Fruit fly (Drosophila melanogaster) ovary, adult (tissue): ENCODE measurements around the gene CG4658.

Experiments
- CG17801 ChIP-seq: fragments of 200-800 bp; optimal IDR thresholded peaks from 2 replicates; lab custom pipeline; 2019; ENCODE audit warnings: missing biosample characterization, mild to moderate bottlenecking, missing genetic modification characterization, moderate library complexity; ENCODE audit not compliant: partially characterized antibody

CG4658 gene

DNA sequence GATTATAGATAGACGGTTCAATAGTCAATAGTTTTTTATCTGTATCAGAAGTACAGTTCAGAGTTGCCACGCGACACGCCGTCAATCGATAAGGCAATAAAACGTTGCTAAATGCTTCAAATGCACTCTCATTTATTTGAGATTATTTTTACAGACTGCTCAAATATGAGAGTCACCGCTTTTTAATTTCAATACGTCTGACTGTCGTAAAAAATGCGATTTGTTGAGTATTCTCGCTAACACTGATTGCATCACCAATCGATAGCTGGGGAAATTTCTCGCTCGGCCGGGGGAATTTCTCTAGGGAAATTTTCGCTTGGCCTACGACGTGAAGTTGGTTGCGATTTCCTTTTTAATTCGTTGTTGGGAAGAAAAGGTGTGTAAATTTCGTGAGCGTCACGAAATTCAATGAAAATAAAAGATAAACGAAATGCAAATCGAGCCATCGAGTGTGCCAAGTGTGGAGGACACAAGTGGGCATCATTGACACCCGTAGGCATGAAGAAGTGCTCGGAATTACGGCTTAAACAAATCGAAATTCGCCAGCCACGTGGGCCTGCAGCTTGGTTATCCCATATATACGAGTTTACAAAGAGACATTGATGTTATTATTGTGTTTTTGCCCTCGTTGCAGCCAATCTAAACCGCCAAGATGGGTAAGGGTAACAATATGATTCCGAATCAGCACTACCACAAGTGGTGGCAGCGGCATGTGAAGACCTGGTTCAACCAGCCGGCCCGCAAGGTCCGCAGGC is 10.2 kb downstream of the CG4658 start, which contains the start of the genes Dref and RpL13:
TSS of gene Dref (minus strand) at position 247 of the 755 bp plus-strand sequence.
TSS of gene RpL13 (plus strand) at position 331 of the 755 bp plus-strand sequence.
- TF ChIP-seq CG17801 (GFP tag; lab: Kevin White, UChicago) = peak; percentile 93

DNA sequence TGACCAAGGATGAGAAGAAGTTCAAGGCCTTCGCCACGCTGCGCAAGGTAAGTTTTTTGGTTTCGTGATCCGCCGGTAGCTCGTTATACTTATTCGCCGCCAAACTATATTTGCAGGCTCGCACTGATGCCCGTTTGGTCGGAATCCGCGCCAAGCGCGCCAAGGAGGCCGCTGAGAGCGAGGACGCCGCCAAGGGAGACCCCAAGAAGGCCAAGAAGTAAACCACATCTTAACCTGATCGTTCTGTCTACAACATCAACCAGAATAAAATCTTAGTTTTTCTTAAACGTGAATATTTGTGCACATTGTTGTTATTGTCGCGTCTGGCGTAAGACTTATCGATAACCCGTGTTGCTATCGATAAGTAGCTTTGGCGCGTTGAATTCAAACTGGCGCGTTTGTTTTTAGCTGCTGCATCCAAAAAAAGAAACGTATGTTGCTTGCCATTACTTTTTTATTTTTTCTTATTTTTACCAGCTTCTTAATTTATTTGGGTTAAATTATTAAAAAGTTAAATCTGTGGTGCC is 11.3 kb downstream of the CG4658 start:
- no peak for TF ChIP-seq CG17801 (GFP tag; lab: Kevin White, UChicago)

DNA sequence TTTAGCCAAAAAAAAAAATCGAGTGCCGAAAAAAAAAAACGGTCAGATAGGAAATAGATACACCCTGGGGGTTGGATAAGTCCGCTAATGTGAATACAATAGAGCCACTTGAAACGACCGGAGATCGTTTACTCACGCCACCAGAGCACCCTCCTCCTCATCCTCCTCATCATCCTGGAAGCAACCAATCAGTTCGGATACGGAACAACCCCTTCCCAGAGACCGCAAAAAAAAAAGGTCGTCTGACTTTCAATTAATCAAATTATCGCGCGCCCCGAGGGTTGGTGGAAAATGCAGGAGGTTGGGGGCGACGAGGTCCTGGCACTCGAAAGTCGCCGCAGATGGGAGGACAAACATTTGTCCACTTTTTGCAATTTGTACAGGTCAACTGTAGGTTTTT is 15.7 kb downstream of the CG4658 start:
- no peak for TF ChIP-seq CG17801 (GFP tag; lab: Kevin White, UChicago)

DNA sequence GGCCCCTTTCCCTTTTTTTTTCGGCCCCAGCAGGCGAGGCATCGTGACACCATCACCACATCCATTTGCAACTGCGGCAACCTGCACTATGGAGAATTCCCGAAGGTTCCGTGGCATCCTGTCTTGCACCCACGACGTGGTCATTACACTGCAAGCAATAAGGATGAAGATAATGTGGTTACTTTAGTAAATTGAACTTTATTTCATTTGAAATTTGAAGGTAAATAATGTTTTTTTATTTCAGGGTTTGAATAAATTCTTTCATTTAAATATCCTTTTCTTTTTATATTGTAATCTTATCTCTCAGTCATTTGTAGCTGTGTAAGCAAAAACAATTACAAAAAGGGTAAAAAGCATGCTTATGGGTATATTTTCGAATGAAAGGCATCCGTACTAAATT is 24.9 kb downstream of the CG4658 start:
- no peak for TF ChIP-seq CG17801 (GFP tag; lab: Kevin White, UChicago)

DNA sequence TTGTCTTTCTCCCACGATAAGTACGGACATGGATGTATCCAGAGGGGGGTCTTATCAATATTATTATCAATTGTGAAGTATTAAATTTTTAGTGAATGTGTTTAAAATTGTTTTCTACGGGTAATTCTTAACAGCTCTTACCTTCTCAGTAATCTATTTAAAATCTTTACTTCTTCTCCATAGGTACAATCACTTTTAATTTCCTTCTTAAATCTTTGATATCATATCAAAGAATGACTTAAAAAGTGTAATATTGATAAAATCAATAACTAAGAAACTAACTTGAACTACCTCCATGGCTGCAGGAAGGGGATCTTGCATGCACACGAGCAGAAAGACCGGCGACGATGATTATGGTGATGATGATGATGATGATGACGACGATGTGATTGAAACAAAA is 25.6 kb downstream of the CG4658 start:
- TF ChIP-seq CG17801 (GFP tag; lab: Kevin White, UChicago) = no peak

DNA sequence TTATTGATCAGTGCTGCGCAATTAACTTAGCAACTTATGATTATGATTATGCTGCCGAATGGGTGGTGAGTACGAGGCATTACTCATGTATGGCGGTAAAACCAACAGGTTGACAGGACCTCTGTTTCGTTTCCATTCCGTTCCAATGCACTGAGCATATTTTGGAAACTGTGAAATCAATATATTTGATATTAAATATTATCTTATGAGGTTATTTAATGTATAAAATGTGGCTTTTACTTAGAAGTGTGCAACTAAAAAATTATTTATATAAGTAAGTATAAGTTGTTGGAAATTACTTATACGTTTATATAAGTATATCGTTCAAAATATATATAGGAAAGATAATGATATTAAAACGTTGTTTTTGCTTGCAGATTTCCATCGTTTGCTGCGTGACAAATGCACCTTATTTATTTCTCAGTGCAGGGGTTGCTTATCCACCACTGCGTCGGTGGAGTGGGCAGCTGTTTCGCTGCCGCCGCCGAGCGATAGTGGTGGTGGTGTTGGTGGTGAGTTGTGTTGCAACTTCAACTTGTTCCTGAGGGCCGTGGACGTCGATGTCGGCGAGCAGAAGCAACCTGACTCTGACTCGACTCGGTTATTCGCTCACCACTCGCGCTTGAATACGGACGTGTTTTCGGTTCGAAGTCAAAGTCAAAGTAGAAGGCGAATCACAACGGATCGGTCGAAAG is 27.3 kb downstream of the CG4658 start, which contains the start of gene bib:
TSS of gene bib (plus strand) at position 568 of the 695 bp plus-strand sequence.
- no peak for TF ChIP-seq CG17801 (GFP tag; lab: Kevin White, UChicago)

DNA sequence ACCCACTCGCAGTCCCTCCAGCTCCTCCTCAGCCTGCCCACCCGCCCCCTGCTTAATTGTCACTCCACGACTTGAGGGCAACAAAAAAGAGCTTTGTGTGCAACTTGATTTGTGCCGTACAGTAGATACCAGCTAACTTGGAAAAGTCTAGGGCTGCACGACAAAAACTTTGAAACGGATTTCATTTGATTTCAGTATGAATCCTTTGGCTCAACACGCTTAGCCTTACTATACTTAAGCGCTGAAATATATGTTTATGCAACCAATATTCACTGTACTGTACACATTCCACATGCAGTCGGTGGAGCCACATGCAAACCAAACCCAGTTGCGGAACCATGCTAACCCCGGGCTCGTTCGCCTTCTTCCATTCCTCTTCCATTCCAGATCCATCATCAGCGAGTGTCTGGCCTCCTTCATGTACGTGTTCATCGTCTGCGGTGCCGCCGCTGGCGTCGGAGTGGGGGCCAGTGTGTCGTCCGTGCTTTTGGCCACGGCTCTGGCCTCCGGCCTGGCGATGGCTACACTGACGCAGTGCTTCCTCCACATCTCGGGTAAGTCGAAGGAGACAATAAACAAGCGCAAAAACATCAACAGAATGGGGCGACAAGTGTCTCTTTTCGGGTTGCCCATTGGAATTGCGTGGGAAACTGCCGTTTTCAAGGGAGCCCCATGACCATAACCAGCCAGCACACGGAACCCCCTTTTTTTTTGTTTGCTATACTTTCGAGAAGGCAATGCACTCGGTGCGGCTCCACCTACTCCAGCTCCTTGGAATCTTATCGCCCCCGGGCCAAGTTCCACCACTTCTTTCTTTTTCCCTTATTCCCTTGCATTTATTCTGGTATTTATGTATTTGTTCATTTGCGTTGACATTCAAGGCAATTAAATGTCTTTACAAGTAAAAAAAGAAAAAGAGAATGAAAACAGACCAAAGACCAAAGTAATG is 29.7 kb downstream of the CG4658 start:
- peak; percentile 80 for TF ChIP-seq CG17801 (GFP tag; lab: Kevin White, UChicago)

DNA sequence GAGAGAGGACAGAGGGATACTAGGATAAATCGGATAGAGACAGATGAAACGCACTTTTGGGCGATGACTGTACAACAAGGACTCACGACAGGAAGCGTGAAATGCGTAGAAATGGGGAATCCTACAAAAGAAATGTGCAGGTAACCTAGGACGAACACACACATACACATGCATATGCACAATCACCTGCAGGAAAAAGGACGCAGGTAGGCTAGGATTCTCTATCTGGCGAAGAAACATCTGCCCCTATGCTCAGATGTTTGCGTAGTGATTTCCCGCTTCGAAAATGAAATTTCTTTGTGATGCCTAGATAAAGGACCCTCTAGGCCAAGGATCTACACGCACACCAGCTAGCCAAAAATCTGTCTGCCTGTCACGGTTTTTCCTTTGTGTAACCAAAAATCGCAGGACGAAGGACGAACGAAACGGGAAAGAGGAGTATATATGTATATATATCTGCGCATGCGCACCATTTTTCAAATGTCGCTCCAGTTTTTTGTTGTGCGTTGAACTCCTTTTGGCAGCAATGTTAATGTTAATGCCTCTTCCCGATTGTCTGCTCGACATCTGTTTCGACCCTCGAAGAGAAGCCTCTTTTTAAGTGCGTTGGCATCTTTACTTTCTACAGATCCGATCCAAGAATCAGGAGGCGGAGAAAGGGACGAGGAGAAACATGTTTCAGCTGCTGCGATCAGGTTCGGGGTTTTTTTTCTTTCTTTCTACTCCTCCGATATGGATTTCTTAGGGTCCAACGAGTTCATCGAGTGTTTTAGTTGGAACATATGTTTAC is 31.5 kb downstream of the CG4658 start:
- no peak for TF ChIP-seq CG17801 (GFP tag; lab: Kevin White, UChicago)

DNA sequence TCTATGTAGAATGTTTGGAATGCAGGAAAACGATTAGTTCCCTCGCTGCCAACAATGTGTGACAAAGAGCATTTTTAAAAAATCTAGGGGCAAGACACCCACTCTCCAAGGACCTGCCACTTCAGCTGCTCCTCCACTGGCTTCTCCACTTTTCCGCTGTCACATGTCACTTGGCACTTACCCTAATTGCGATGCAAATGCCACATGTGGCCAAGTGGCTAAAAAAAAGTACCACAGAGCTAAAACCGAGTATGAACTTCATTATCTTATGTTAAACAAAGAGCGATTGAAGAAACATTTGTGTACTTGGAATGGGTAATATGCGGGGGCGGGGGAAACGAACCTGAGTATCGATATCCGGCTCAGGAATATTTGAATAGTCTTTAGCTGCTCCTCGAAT is 32.3 kb downstream of the CG4658 start:
- TF ChIP-seq CG17801 (GFP tag; lab: Kevin White, UChicago) = no peak

DNA sequence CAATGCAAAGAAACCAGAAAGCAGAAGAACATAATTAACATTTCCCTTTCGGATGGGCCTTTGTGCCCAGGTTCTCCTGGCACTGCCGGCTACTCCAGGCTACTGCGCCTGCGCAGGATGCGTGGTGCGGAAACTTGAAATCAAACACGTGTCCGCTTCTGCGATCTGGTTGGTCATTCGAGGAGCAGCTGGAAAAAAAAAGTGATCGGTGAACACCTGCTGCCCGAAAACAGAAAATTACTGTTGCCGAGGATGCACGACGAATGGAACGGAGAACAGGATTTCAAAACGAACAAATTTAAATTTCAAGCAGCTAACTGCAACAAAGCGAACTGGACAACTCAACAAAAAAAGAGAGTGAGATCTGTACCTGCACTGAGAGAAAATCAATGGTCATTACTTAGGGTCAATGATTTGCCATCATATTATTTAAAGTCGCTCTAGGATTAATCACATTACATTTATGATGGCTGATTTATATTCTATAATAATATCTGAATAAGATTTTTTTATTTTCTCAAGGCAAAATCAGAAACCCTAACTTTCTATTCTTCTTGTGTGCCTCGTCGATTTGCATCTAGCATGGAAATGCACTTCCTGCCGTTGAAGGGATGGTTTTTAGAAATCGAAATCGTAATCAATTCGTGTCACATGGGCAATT is 33.0 kb downstream of the CG4658 start:
- no peak for TF ChIP-seq CG17801 (GFP tag; lab: Kevin White, UChicago)

DNA sequence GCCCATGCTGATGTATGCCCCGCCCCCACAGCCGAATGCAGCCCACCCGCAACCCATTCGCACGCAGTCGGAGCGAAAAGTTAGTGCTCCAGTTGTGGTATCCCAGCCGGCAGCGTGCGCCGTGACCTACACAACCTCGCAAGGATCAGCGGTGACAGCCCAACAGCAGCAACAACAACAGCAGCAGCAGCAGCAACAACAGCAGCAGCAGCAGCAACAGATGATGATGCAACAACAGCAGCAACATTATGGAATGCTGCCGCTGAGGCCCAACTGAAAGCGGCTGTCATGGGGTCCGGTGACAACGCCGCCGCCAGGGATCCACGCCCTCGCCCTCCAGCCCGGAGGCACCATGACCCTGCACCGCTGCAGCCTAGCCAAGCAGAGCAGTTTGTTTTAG is 37.5 kb downstream of the CG4658 start:
- no peak for TF ChIP-seq CG17801 (GFP tag; lab: Kevin White, UChicago)

DNA sequence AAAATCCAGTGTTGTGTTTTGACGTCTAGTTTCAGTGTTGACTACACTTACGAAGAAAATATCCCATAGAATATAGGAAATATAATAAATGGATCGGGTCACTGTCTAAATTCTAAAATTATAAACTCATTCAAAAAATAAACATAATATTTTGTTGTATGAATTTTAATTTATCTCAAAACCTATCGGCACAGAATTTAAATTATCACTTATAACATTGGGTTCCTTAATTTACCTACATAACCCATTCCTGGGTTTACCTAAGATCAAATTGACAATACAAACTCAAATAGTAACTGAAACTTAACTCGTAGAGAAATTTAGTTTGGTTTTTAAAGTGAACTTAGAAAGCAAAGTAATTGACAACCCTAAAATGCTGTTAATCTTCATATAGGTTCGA is 39.6 kb downstream of the CG4658 start:
- no peak for TF ChIP-seq CG17801 (GFP tag; lab: Kevin White, UChicago)
